Fruit fly (Drosophila melanogaster): ENCODE data around the gene CG31522.

The CG31522 gene

DNA sequence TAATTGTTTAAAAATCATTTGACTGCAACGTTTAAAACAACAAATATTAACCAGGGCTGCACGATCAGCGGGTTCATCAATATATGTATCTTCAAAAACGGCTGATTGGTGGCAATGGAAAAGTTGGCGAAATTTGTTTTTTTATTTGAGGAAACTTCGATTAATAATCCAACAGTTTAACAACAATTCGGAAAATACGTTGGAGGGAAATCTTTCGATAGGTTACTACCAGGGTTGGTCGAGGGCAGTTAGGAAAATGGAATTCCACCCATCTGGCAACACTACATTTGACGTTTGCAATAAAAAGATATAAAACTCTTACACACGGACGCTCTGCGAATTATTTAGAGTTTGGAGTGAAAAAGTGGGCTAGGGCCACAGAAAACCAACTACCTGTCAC is 25.6 kb downstream of the CG31522 start, which contains the start of the genes Lipt2 and CG14650 (continued):
- TF ChIP-seq CG7786 (GFP tag; optimal IDR thresholded peaks at IDR 0.05) (peak; percentile 51), bigmax (GFP tag; optimal IDR thresholded peaks at IDR 0.05) (peak; percentile 45), MBD-R2 (GFP tag; IDR thresholded peaks at IDR 0.05) (peak; percentile 88), CG9727 (GFP tag; optimal IDR thresholded peaks at IDR 0.05) (peak; percentile 33), CG7372 (GFP tag; IDR thresholded peaks at IDR 0.05) (no peak), slp2 (GFP tag; optimal IDR thresholded peaks at IDR 0.05) (peak; percentile 59), NC2β (GFP tag; optimal IDR thresholded peaks at IDR 0.05) (peak; percentile 73), Ptx1 (GFP tag; IDR thresholded peaks at IDR 0.05) (peak; percentile 35; the same call in 1 of the 2 replicates), Fer1 (GFP tag; optimal IDR thresholded peaks at IDR 0.05) (peak; percentile 48), CG12391 (tag; optimal IDR thresholded peaks at IDR 0.05) (peak; percentile 73), HmgD (GFP tag; optimal IDR thresholded peaks at IDR 0.05) (peak; percentile 54), croc (GFP tag; conservative IDR thresholded peaks at IDR 0.05) (no peak), CG31388 (GFP tag; optimal IDR thresholded peaks at IDR 0.05) (no peak), CG11398 (GFP tag; optimal IDR thresholded peaks at IDR 0.05) (no peak), Side (GFP tag; optimal IDR thresholded peaks at IDR 0.05) (peak; percentile 59), CG4617 (GFP tag; optimal IDR thresholded peaks at IDR 0.05; ENCODE audit: borderline replicate concordance) (peak; percentile 98), wor (GFP tag; IDR thresholded peaks at IDR 0.05) (no peak), CG13123 (GFP tag; optimal IDR thresholded peaks at IDR 0.05) (peak; percentile 46), cwo (GFP tag; optimal IDR thresholded peaks at IDR 0.05) (no peak), CG11247 (GFP tag; IDR thresholded peaks at IDR 0.05) (0 out of 2 replicates have a peak, but pooled peaks have one; percentile 26), unc-4 (GFP tag; IDR thresholded peaks at IDR 0.05; ENCODE audit: partially characterized antibody) (peak; percentile 62), Jarid2 (GFP tag; optimal IDR thresholded peaks at IDR 0.05) (no peak), CG12155 (GFP tag; optimal IDR thresholded peaks at IDR 0.05) (peak; percentile 69), CG12744 (GFP tag; optimal IDR thresholded peaks at IDR 0.05) (peak; percentile 50), ind (GFP tag; optimal IDR thresholded peaks at IDR 0.05) (peak; percentile 60), mam (GFP tag; optimal IDR thresholded peaks at IDR 0.05) (peak; percentile 79), hkb (optimal IDR thresholded peaks at IDR 0.05) (peak; percentile 57), hkb (GFP tag; IDR thresholded peaks at IDR 0.05) (peak; percentile 50), btn (GFP tag; optimal IDR thresholded peaks at IDR 0.05) (peak; percentile 47), sug (tag; optimal IDR thresholded peaks at IDR 0.05) (peak; percentile 60)

- TF ChIP-seq MTF-1 (GFP tag; optimal IDR thresholded peaks at IDR 0.05; ENCODE audit: borderline replicate concordance) (peak; percentile 55), CG8478 (optimal IDR thresholded peaks at IDR 0.05) (no peak), Meics (GFP tag; optimal IDR thresholded peaks at IDR 0.05) (peak; percentile 76), ssp (GFP tag; IDR thresholded peaks at IDR 0.05) (peak; percentile 50), CG1024 (GFP tag; IDR thresholded peaks at IDR 0.05) (peak; percentile 68; the same call in 1 of the 2 replicates), CG17361 (GFP tag; IDR thresholded peaks at IDR 0.05) (peak; percentile 59; the same call in 2 of the 3 replicates), CrebB (tag; optimal IDR thresholded peaks at IDR 0.05) (peak; percentile 70), CG10274 (GFP tag; optimal IDR thresholded peaks at IDR 0.05) (peak; percentile 39), org-1 (GFP tag; optimal IDR thresholded peaks at IDR 0.05) (no peak), CG7786 (GFP tag; optimal IDR thresholded peaks at IDR 0.05) (peak; percentile 36), Deaf1 (tag; optimal IDR thresholded peaks at IDR 0.05) (peak; percentile 71), Tbp (GFP tag; optimal IDR thresholded peaks at IDR 0.05) (no peak), en (GFP tag; optimal IDR thresholded peaks at IDR 0.05) (no peak), CG14667 (GFP tag; IDR thresholded peaks at IDR 0.05) (0 out of 2 replicates have a peak, but pooled peaks have one; percentile 23), dysf (GFP tag; IDR thresholded peaks at IDR 0.05) (peak; percentile 40; the same call in 1 of the 3 replicates), lbe (GFP tag; optimal IDR thresholded peaks at IDR 0.05) (peak; percentile 64), CG8290 (GFP tag; optimal IDR thresholded peaks at IDR 0.05) (peak; percentile 6), CG8290 (tag; optimal IDR thresholded peaks at IDR 0.05) (peak; percentile 69 to 89), pita (GFP tag; optimal IDR thresholded peaks at IDR 0.05) (no peak), CG34224 (GFP tag; IDR thresholded peaks at IDR 0.05; ENCODE audit: partially characterized antibody) (peak; percentile 93), Dad (GFP tag; optimal IDR thresholded peaks at IDR 0.05) (peak; percentile 75), zfh1 (GFP tag; IDR thresholded peaks at IDR 0.05) (peak; percentile 74; the same call in 2 of the 3 replicates), YL-1 (GFP tag; optimal IDR thresholded peaks at IDR 0.05) (peak; percentile 100)
Measured at dm6 chr3R:4433441-4434077, 29.1 kb downstream of the CG31522 start, which contains the start of the genes eIF3a and CG1074. TSS of gene eIF3a (minus strand) at chr3R:4433895. TSS of gene CG1074 (plus strand) at chr3R:4433965.
